Worm (Caenorhabditis elegans) whole organism, midembryonic: ENCODE data around the gene F47B8.14.

Source experiments
- T22C8.4 ChIP-seq: fragments of 200-800 bp; sonication (Bioruptor generic); IDR thresholded peaks from 2 replicates; pipeline ENCODE4 v1.3.6; 2022; ENCODE audit warnings: missing genetic modification characterization, missing compliant biosample characterization
- cog-1 ChIP-seq: sonication (generic microtip); optimal IDR thresholded peaks from 2 replicates; lab custom pipeline; 2016; ENCODE audit warnings: missing genetic modification characterization, missing compliant biosample characterization
- flt-1 ChIP-seq: fragments of 200-800 bp; sonication (Bioruptor generic); IDR thresholded peaks from 2 replicates; pipeline ENCODE4 v1.3.6; 2022; ENCODE audit warnings: missing genetic modification characterization, missing compliant biosample characterization
- klf-2 ChIP-seq: fragments of 200-800 bp; sonication (Bioruptor generic); conservative IDR thresholded peaks from 2 replicates; pipeline ENCODE4 v1.3.6; 2022; ENCODE audit warnings: missing genetic modification reagents, missing genetic modification characterization, missing compliant biosample characterization
- med-1 ChIP-seq: sonication (generic microtip); optimal IDR thresholded peaks from 2 replicates; lab custom pipeline; 2017; ENCODE audit warnings: missing genetic modification characterization, mild to moderate bottlenecking, missing compliant biosample characterization, antibody characterized with exemption, missing genetic modification reagents; ENCODE audit not compliant: insufficient read depth
- ref-1 ChIP-seq: fragments of 200-800 bp; sonication (Bioruptor generic); conservative IDR thresholded peaks from 2 replicates; pipeline ENCODE4 v1.3.6; 2022; ENCODE audit warnings: missing genetic modification reagents, missing genetic modification characterization, missing compliant biosample characterization
- tab-1 ChIP-seq: fragments of 200-800 bp; sonication (Bioruptor generic); IDR thresholded peaks from 2 replicates; pipeline ENCODE4 v1.3.6; 2022; ENCODE audit warnings: missing genetic modification characterization, missing compliant biosample characterization
- ztf-23 ChIP-seq: fragments of 200-800 bp; sonication (Bioruptor generic); IDR thresholded peaks from 2 replicates; pipeline ENCODE4 v1.3.6; 2022; ENCODE audit warnings: missing genetic modification reagents, missing genetic modification characterization, missing compliant biosample characterization
- ztf-29 ChIP-seq: fragments of 200-800 bp; sonication (Bioruptor generic); IDR thresholded peaks from 2 replicates; pipeline ENCODE4 v1.3.6; 2022; ENCODE audit warnings: missing genetic modification reagents, missing genetic modification characterization, missing compliant biosample characterization

Gene F47B8.14

ce11 chrV:14350498-14350897 is 30.2 kb downstream of the F47B8.14 start:
- no peak for TF ChIP-seq tab-1
- no peak for TF ChIP-seq ref-1
- TF ChIP-seq T22C8.4 (GFP tag; lab: Robert Waterston, UW) = no peak
- no peak for TF ChIP-seq ztf-23 (GFP tag; lab: Robert Waterston, UW)
- TF ChIP-seq flt-1 = no peak

DNA sequence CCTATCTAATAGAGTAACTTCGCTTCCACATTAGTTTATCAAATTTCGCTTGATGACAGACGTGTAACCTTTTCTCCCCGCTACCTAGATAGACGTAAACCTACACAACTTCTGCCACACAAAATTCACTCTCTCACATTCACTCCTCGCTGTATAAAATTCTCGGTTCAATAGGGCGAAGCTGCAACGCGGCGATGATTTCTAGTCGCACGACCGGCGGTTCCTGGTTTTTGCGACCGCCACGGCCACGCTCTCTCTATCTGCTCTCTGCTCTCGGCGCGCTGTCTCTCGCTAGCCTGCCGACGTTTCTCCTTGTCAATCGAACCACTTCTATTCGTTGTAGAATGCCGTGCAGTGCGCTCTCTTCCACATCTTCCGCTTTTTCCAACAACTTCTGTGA is 30.6 kb downstream of the F47B8.14 start:
- TF ChIP-seq cog-1 (tag; lab: Kevin White, UChicago) (no peak), flt-1 (peak; percentile 35; the same call in 1 of the 2 replicates), tab-1 (no peak), ztf-23 (GFP tag; lab: Robert Waterston, UW) (no peak), klf-2 (GFP tag; lab: Robert Waterston, UW) (no peak), med-1 (no peak)

- TF ChIP-seq ref-1 (no peak), tab-1 (no peak), med-1 (no peak), flt-1 (no peak), cog-1 (tag; lab: Kevin White, UChicago) (no peak), ztf-29 (no peak), ztf-23 (GFP tag; lab: Robert Waterston, UW) (no peak), klf-2 (GFP tag; lab: Robert Waterston, UW) (no peak), T22C8.4 (GFP tag; lab: Robert Waterston, UW) (no peak)
Measured at ce11 chrV:14351629-14352028, 31.3 kb downstream of the F47B8.14 start, which contains the start of gene vha-13. Gene vha-13, plus strand, starts transcription at chrV:14351709.

ce11 chrV:14352032-14352431 is 31.7 kb downstream of the F47B8.14 start:
- TF ChIP-seq ref-1 = no peak
- TF ChIP-seq flt-1 = 0 out of 2 replicates have a peak, but pooled peaks have one; percentile 57

ce11 chrV:14354258-14354877 is 34.0 kb downstream of the F47B8.14 start, which contains the start of gene Y49A3A.3:
Gene Y49A3A.3, plus strand, starts transcription at chrV:14354410.
- no peak for TF ChIP-seq cog-1 (tag; lab: Kevin White, UChicago)
- TF ChIP-seq flt-1 = no peak
- TF ChIP-seq ztf-23 (GFP tag; lab: Robert Waterston, UW) = no peak
- no peak for TF ChIP-seq ztf-29
- no peak for TF ChIP-seq klf-2 (GFP tag; lab: Robert Waterston, UW)
- TF ChIP-seq med-1 = no peak
- TF ChIP-seq T22C8.4 (GFP tag; lab: Robert Waterston, UW) = no peak
- TF ChIP-seq ref-1 = no peak

DNA sequence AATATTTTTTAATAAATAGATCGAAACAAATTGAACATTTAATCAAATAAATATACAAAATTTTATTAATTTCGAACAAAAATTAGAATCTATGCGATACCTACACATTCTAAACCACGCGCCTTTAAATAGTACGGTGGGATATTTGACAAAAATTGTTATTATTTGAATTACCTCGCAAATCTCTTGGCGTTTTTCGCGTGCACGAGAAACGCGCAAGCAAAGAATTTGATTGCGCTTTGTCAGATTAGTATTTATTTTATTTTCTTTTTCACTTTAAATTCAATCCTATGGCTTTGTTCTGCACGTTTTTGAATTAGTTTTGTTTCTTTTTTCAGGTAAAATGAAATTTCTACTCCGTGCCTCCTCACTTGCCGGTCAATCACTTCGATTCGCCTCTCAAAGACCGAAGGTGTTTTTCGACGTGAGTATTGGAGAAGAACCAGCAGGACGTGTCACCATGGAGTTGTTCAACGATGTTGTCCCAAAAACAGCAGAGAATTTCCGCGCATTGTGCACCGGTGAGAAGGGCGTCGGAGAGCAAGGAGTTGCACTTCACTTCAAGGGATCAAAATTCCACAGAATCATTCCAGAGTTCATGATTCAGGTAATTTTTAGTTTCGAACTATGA is 35.5 kb downstream of the F47B8.14 start, which contains the start of gene cyn-1:
TSS of gene cyn-1 (plus strand) at position 339 of the 631 bp plus-strand sequence.
- TF ChIP-seq ztf-29 = no peak
- peak; percentile 2 for TF ChIP-seq cog-1 (tag; lab: Kevin White, UChicago)
- no peak for TF ChIP-seq ref-1
- TF ChIP-seq med-1 = no peak
- 0 out of 2 replicates have a peak, but pooled peaks have one; percentile 34 for TF ChIP-seq flt-1
- no peak for TF ChIP-seq T22C8.4 (GFP tag; lab: Robert Waterston, UW)
- no peak for TF ChIP-seq ztf-23 (GFP tag; lab: Robert Waterston, UW)
- TF ChIP-seq klf-2 (GFP tag; lab: Robert Waterston, UW) = no peak
- TF ChIP-seq tab-1 = no peak

DNA sequence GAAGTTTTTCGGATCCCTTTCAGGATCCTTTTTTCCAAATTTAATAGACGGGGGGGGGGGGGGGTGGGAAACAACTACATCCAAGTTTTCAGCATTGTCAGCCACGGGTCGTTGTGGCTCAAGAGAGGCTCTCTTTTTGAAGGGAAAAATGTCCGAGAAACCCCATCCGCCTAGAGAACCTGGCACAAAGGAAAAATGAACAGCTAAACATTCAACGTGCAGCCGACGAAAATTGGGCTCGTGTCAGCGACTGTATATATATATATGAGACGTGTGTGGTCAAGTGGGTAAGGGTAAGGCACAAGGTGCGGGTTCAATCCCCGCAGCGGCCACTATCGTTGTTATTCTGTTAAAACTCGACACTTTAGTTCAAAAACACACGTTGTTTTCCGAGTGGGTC is 38.2 kb downstream of the F47B8.14 start, which contains the start of gene Y49A3A.4:
TSS of gene Y49A3A.4 (minus strand) at position 314 of the 400 bp plus-strand sequence.
- TF ChIP-seq flt-1 (no peak), cog-1 (tag; lab: Kevin White, UChicago) (no peak), T22C8.4 (GFP tag; lab: Robert Waterston, UW) (no peak), tab-1 (no peak), med-1 (no peak), ztf-29 (no peak), klf-2 (GFP tag; lab: Robert Waterston, UW) (no peak), ref-1 (no peak), ztf-23 (GFP tag; lab: Robert Waterston, UW) (no peak)

DNA sequence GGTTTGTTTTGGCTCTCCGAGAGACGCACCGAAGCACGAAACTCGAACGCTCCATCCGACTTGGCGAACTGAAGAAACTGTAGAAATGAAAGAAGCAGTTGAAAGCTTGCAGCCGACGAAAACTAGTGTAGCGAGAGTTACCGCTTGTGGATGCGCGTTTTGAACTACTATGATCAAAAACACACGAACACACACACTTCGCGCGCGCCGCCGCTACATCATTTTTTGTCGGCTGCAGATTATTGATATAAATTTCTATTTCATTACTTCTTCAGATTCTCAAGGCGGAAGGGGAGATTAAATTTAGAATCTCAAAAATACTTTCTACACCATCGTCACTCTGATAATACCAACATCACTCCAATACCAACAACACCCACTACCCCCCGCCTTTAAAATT is 41.6 kb downstream of the F47B8.14 start:
- TF ChIP-seq ztf-23 (GFP tag; lab: Robert Waterston, UW) (no peak), tab-1 (no peak), flt-1 (no peak), med-1 (no peak), ref-1 (no peak)

ce11 chrV:14364586-14365248 is 44.4 kb downstream of the F47B8.14 start:
- no peak for TF ChIP-seq flt-1
- TF ChIP-seq ref-1 = no peak
- TF ChIP-seq ztf-23 (GFP tag; lab: Robert Waterston, UW) = no peak
- TF ChIP-seq klf-2 (GFP tag; lab: Robert Waterston, UW) = no peak
- no peak for TF ChIP-seq ztf-29
- TF ChIP-seq tab-1 = no peak
- no peak for TF ChIP-seq T22C8.4 (GFP tag; lab: Robert Waterston, UW)
- TF ChIP-seq med-1 = no peak

DNA sequence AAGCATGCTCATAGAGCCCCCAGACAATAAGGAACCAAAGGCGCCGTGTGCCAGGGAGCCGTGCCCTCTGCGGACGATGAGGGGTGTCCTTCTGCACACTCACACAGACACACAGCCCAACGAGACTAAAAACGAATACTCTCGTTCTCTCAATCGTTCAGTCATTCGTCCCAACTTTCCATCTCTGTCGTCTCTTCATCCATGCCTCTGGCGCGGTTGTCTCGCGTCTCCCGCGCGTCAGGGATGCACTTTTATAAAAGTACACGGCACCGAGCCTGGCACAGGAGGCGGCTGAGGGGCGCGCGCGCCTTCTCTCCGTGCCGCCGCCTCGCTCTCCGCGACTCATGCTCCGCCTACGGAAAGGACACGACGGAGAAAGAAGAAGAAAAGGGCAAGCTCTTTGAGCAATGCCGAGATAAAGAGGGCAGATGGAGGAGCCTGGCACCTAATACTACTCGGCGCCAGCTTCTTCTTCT is 46.2 kb downstream of the F47B8.14 start:
- no peak for TF ChIP-seq tab-1
- no peak for TF ChIP-seq klf-2 (GFP tag; lab: Robert Waterston, UW)
- TF ChIP-seq ztf-23 (GFP tag; lab: Robert Waterston, UW) = no peak
